Worm (Caenorhabditis elegans) whole organism, midembryonic: ENCODE results near the gene vab-7.

ENCODE experiments used
- T22C8.4 ChIP-seq: fragments of 200-800 bp; sonication (Bioruptor generic); IDR thresholded peaks from 2 replicates; pipeline ENCODE4 v1.3.6; 2022; ENCODE audit warnings: missing genetic modification characterization, missing compliant biosample characterization
- cog-1 ChIP-seq: sonication (generic microtip); optimal IDR thresholded peaks from 2 replicates; lab custom pipeline; 2016; ENCODE audit warnings: missing genetic modification characterization, missing compliant biosample characterization
- flt-1 ChIP-seq: fragments of 200-800 bp; sonication (Bioruptor generic); IDR thresholded peaks from 2 replicates; pipeline ENCODE4 v1.3.6; 2022; ENCODE audit warnings: missing genetic modification characterization, missing compliant biosample characterization
- klf-2 ChIP-seq: fragments of 200-800 bp; sonication (Bioruptor generic); conservative IDR thresholded peaks from 2 replicates; pipeline ENCODE4 v1.3.6; 2022; ENCODE audit warnings: missing genetic modification reagents, missing genetic modification characterization, missing compliant biosample characterization
- med-1 ChIP-seq: sonication (generic microtip); optimal IDR thresholded peaks from 2 replicates; lab custom pipeline; 2017; ENCODE audit warnings: missing genetic modification characterization, mild to moderate bottlenecking, missing compliant biosample characterization, antibody characterized with exemption, missing genetic modification reagents; ENCODE audit not compliant: insufficient read depth
- ref-1 ChIP-seq: fragments of 200-800 bp; sonication (Bioruptor generic); conservative IDR thresholded peaks from 2 replicates; pipeline ENCODE4 v1.3.6; 2022; ENCODE audit warnings: missing genetic modification reagents, missing genetic modification characterization, missing compliant biosample characterization
- tab-1 ChIP-seq: fragments of 200-800 bp; sonication (Bioruptor generic); IDR thresholded peaks from 2 replicates; pipeline ENCODE4 v1.3.6; 2022; ENCODE audit warnings: missing genetic modification characterization, missing compliant biosample characterization
- ztf-23 ChIP-seq: fragments of 200-800 bp; sonication (Bioruptor generic); IDR thresholded peaks from 2 replicates; pipeline ENCODE4 v1.3.6; 2022; ENCODE audit warnings: missing genetic modification reagents, missing genetic modification characterization, missing compliant biosample characterization
- ztf-29 ChIP-seq: fragments of 200-800 bp; sonication (Bioruptor generic); IDR thresholded peaks from 2 replicates; pipeline ENCODE4 v1.3.6; 2022; ENCODE audit warnings: missing genetic modification reagents, missing genetic modification characterization, missing compliant biosample characterization

The vab-7 gene

DNA sequence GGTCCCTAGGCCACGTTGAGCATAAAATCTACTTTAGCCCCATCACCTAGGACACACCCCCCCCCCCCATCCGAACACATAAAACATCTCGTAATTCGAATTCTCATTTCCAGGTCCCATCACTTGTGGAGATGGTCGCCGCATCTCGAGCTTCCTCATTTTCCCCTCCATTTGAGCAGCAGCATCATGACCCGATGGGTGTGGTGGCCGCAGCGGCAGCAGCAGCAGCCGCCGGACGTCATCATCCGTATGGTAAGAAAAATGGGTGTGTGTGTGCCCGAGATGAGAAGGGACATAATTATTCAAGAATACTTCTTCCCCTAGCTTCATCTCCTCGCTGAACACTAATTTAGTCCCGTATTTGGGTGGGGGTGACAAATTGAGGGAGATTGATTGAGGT is 1.3 kb downstream of the vab-7 start:
- no peak for TF ChIP-seq flt-1 (GFP tag; lab: Robert Waterston, UW)
- no peak for TF ChIP-seq T22C8.4 (GFP tag; lab: Robert Waterston, UW)
- 0 out of 2 replicates have a peak, but pooled peaks have one; percentile 7 for TF ChIP-seq ztf-23 (GFP tag; lab: Robert Waterston, UW)

DNA sequence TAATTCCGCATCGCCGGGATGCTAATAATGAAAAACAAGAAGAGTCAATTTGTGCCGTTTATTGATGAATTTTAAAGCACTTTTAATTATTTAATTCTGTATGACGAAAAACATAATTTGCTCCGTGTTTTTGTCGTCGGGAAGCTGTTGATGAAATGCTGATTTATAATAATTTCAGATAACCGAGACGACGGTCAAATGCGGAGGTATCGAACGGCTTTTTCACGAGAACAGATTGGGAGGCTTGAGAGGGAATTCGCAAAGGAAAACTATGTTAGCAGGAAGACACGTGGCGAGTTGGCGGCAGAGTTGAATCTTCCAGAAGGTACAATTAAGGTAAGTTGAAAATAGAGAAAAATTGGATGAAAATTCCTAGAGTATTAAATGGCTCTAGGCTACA is 3.4 kb downstream of the vab-7 start:
- TF ChIP-seq T22C8.4 (GFP tag; lab: Robert Waterston, UW) (no peak), med-1 (GFP tag; lab: Kevin White, UChicago) (no peak), ztf-23 (GFP tag; lab: Robert Waterston, UW) (no peak), flt-1 (GFP tag; lab: Robert Waterston, UW) (no peak), ref-1 (GFP tag; lab: Robert Waterston, UW) (no peak), tab-1 (GFP tag; lab: Robert Waterston, UW) (no peak), ztf-29 (GFP tag; lab: Robert Waterston, UW) (no peak), cog-1 (tag; lab: Kevin White, UChicago) (no peak), klf-2 (GFP tag; lab: Robert Waterston, UW) (no peak)

DNA sequence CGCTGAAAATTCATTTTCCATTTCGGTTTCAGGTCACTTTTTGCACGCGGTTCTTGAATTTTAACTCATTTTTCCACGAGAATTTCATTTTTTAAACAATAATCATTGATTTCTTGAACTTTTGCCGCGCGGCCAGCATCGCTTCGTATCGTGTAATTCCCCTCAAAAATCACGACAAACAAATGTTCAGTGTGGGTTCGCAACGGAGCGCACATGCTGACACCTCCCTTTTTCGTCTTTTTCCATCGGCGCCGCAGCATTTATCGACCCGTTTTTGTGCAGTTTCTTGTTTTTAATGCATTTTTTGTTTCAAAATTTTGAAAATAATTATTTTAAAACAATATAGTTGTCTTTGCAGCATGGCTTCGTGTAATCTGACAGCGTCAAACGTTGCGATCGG is 10.7 kb downstream of the vab-7 start, which contains the start of gene M142.5:
M142.5 (plus strand) TSS at position 352 of the 400 bp plus-strand sequence.
- no peak for TF ChIP-seq T22C8.4 (GFP tag; lab: Robert Waterston, UW)
- no peak for TF ChIP-seq ref-1 (GFP tag; lab: Robert Waterston, UW)
- TF ChIP-seq tab-1 (GFP tag; lab: Robert Waterston, UW) = no peak
- no peak for TF ChIP-seq cog-1 (tag; lab: Kevin White, UChicago)
- TF ChIP-seq med-1 (GFP tag; lab: Kevin White, UChicago) = no peak
- no peak for TF ChIP-seq ztf-29 (GFP tag; lab: Robert Waterston, UW)
- no peak for TF ChIP-seq ztf-23 (GFP tag; lab: Robert Waterston, UW)
- TF ChIP-seq flt-1 (GFP tag; lab: Robert Waterston, UW) = no peak
- TF ChIP-seq klf-2 (GFP tag; lab: Robert Waterston, UW) = no peak

DNA sequence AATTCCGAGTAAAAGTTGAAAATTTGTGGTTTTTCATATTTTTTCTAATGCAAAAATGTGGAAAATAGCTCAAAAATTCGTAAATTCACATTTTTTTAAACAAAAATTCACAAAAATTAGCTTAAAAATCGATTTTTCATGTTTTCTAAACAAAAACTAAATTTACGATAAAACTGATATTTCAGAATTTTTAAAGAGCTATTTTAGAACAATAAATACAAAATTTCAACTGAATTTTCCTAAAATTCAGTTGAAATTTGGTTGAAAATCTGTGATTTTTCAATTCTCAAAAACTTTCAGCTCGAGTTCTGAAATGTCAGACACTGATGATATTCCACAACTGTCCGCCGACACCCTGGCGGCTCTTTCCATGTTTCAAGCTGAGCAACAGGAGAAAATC is 13.2 kb downstream of the vab-7 start, which contains the start of gene M142.8:
M142.8 (plus strand) TSS at position 301 of the 400 bp plus-strand sequence.
- no peak for TF ChIP-seq T22C8.4 (GFP tag; lab: Robert Waterston, UW)
- TF ChIP-seq flt-1 (GFP tag; lab: Robert Waterston, UW) = no peak
- no peak for TF ChIP-seq ztf-29 (GFP tag; lab: Robert Waterston, UW)
- TF ChIP-seq ztf-23 (GFP tag; lab: Robert Waterston, UW) = no peak
- no peak for TF ChIP-seq klf-2 (GFP tag; lab: Robert Waterston, UW)
- no peak for TF ChIP-seq med-1 (GFP tag; lab: Kevin White, UChicago)
- no peak for TF ChIP-seq ref-1 (GFP tag; lab: Robert Waterston, UW)

DNA sequence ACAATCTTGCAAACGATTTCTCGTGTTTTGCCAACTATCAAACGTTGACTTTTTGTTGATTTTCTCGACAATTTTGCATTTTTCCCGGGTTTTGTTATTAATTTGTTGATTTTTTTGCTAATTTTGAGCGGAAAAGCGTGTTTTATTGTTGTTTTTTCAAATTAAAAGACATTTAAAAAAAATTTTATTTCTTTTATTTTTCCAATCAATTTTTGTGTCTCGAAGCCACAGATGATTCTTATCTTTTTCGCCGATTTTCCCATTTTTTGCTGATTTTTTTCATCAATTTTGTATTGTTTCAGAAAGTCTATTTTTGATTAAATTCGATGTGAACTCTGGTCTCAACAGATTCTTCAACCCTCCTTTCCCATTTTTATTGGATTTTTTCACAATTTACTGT is 15.8 kb downstream of the vab-7 start, which contains the start of gene rle-1:
rle-1 (plus strand) TSS at position 301 of the 400 bp plus-strand sequence.
- TF ChIP-seq ref-1 (GFP tag; lab: Robert Waterston, UW) (no peak), T22C8.4 (GFP tag; lab: Robert Waterston, UW) (no peak)

DNA sequence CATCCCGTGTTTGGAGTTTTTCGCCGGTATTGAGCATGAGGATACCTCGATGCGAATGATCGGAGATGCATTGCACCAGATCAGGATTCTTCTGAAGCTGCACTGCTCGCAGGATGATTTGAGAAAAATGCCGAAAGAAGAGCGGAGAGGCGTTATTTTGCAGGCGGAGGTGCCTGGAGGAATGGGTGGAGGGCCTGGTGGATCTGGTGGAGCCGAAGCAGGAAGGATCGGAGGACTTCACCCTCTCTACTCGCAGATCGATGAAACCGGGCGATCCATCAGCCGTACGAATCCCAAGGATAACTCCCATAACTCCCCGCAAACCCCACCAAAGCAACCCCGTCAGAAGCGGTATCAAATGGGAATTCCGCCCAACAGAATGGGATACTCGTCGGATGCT is 19.0 kb downstream of the vab-7 start:
- TF ChIP-seq ztf-29 (GFP tag; lab: Robert Waterston, UW) (no peak), ztf-23 (GFP tag; lab: Robert Waterston, UW) (no peak), flt-1 (GFP tag; lab: Robert Waterston, UW) (no peak), klf-2 (GFP tag; lab: Robert Waterston, UW) (no peak), T22C8.4 (GFP tag; lab: Robert Waterston, UW) (no peak), tab-1 (GFP tag; lab: Robert Waterston, UW) (no peak), med-1 (GFP tag; lab: Kevin White, UChicago) (no peak), ref-1 (GFP tag; lab: Robert Waterston, UW) (no peak), cog-1 (tag; lab: Kevin White, UChicago) (no peak)

DNA sequence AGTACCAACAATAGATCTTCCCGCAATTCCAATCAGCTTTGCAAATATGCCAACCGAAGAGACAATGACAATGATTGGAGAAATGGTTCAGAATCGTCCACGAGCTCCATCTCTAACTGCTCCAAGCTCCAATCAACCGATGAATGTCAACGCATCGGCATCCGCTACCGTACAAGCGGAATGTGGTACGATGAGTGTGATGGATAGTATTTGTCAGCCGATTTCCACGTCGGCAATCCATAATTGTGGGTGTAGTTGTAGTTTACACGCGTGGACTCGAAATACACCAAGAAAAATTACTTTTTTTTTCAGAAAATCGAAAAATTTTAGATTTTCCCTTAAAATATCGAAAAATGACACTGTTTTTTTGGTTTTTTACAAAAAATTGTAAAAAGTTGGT is 22.8 kb downstream of the vab-7 start:
- TF ChIP-seq cog-1 (tag; lab: Kevin White, UChicago) = no peak
- TF ChIP-seq flt-1 (GFP tag; lab: Robert Waterston, UW) = no peak
- no peak for TF ChIP-seq ztf-23 (GFP tag; lab: Robert Waterston, UW)
- no peak for TF ChIP-seq ref-1 (GFP tag; lab: Robert Waterston, UW)
- no peak for TF ChIP-seq T22C8.4 (GFP tag; lab: Robert Waterston, UW)
- TF ChIP-seq tab-1 (GFP tag; lab: Robert Waterston, UW) = no peak
- TF ChIP-seq med-1 (GFP tag; lab: Kevin White, UChicago) = no peak
- TF ChIP-seq ztf-29 (GFP tag; lab: Robert Waterston, UW) = no peak
- TF ChIP-seq klf-2 (GFP tag; lab: Robert Waterston, UW) = no peak

DNA sequence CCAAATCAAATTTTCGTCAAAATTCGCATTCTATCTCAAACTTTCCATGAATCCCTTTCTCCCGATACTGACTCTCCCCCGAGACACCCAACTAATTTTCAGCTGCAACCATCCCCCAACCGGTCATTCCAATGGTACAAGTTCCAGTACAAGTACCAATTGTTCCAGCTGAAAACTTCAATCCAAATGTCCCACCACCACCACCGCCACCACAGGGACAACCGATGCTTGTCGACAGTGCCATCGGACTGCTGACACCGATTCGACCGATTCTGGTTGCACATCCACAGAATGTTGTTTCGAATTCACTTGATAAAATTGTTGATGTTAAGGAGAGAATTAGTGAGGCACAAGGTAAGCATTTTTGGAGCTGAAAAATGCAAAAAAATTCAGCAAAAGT is 25.4 kb downstream of the vab-7 start:
- TF ChIP-seq ztf-29 (GFP tag; lab: Robert Waterston, UW) = no peak
- TF ChIP-seq med-1 (GFP tag; lab: Kevin White, UChicago) = no peak
- no peak for TF ChIP-seq cog-1 (tag; lab: Kevin White, UChicago)
- no peak for TF ChIP-seq klf-2 (GFP tag; lab: Robert Waterston, UW)
- no peak for TF ChIP-seq ztf-23 (GFP tag; lab: Robert Waterston, UW)
- no peak for TF ChIP-seq T22C8.4 (GFP tag; lab: Robert Waterston, UW)
- no peak for TF ChIP-seq ref-1 (GFP tag; lab: Robert Waterston, UW)
- TF ChIP-seq flt-1 (GFP tag; lab: Robert Waterston, UW) = no peak
- TF ChIP-seq tab-1 (GFP tag; lab: Robert Waterston, UW) = no peak

DNA sequence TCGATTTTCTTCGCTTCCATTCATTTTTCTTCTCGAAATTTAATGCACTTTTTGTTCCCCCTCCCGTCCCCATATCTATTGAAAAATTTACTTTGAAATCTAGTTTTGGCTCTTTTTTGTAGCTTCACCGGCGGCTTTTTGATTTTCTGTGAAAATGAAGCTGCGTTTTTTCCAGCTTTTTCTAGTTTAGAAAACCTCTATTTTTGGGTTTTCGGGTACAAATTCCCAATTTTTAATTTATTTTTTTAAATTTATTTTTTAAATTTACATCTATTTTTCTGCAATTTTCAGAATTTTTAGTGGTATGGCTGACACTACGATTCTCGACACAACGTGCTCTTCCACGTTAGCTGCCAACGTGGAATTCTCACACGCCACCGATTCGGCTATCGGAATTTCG is 27.0 kb downstream of the vab-7 start, which contains the start of gene strd-1:
strd-1 (plus strand) TSS at position 301 of the 400 bp plus-strand sequence.
- TF ChIP-seq med-1 (GFP tag; lab: Kevin White, UChicago) (no peak), klf-2 (GFP tag; lab: Robert Waterston, UW) (no peak), T22C8.4 (GFP tag; lab: Robert Waterston, UW) (no peak), cog-1 (tag; lab: Kevin White, UChicago) (no peak), ztf-23 (GFP tag; lab: Robert Waterston, UW) (no peak), ref-1 (GFP tag; lab: Robert Waterston, UW) (no peak), ztf-29 (GFP tag; lab: Robert Waterston, UW) (no peak), flt-1 (GFP tag; lab: Robert Waterston, UW) (no peak), tab-1 (GFP tag; lab: Robert Waterston, UW) (no peak)
